Worm (Caenorhabditis elegans) whole organism, midembryonic: ENCODE measurements around the gene acr-20.

Experiments used
- T22C8.4 ChIP-seq: fragments of 200-800 bp; sonication (Bioruptor generic); IDR thresholded peaks from 2 replicates; pipeline ENCODE4 v1.3.6; 2022; ENCODE audit warnings: missing genetic modification characterization, missing compliant biosample characterization
- cog-1 ChIP-seq: sonication (generic microtip); optimal IDR thresholded peaks from 2 replicates; lab custom pipeline; 2016; ENCODE audit warnings: missing genetic modification characterization, missing compliant biosample characterization
- flt-1 ChIP-seq: fragments of 200-800 bp; sonication (Bioruptor generic); IDR thresholded peaks from 2 replicates; pipeline ENCODE4 v1.3.6; 2022; ENCODE audit warnings: missing genetic modification characterization, missing compliant biosample characterization
- klf-2 ChIP-seq: fragments of 200-800 bp; sonication (Bioruptor generic); conservative IDR thresholded peaks from 2 replicates; pipeline ENCODE4 v1.3.6; 2022; ENCODE audit warnings: missing genetic modification reagents, missing genetic modification characterization, missing compliant biosample characterization
- med-1 ChIP-seq: sonication (generic microtip); optimal IDR thresholded peaks from 2 replicates; lab custom pipeline; 2017; ENCODE audit warnings: missing genetic modification characterization, mild to moderate bottlenecking, missing compliant biosample characterization, antibody characterized with exemption, missing genetic modification reagents; ENCODE audit not compliant: insufficient read depth
- ref-1 ChIP-seq: fragments of 200-800 bp; sonication (Bioruptor generic); conservative IDR thresholded peaks from 2 replicates; pipeline ENCODE4 v1.3.6; 2022; ENCODE audit warnings: missing genetic modification reagents, missing genetic modification characterization, missing compliant biosample characterization
- tab-1 ChIP-seq: fragments of 200-800 bp; sonication (Bioruptor generic); IDR thresholded peaks from 2 replicates; pipeline ENCODE4 v1.3.6; 2022; ENCODE audit warnings: missing genetic modification characterization, missing compliant biosample characterization
- ztf-23 ChIP-seq: fragments of 200-800 bp; sonication (Bioruptor generic); IDR thresholded peaks from 2 replicates; pipeline ENCODE4 v1.3.6; 2022; ENCODE audit warnings: missing genetic modification reagents, missing genetic modification characterization, missing compliant biosample characterization
- ztf-29 ChIP-seq: fragments of 200-800 bp; sonication (Bioruptor generic); IDR thresholded peaks from 2 replicates; pipeline ENCODE4 v1.3.6; 2022; ENCODE audit warnings: missing genetic modification reagents, missing genetic modification characterization, missing compliant biosample characterization

acr-20 gene

ce11 chrII:14383644-14384043, 5.9 kb upstream of the acr-20 start, which contains the start of gene mes-2:
TSS of gene mes-2 (plus strand) at chrII:14383973.
- TF ChIP-seq med-1 (GFP tag; lab: Kevin White, UChicago) (no peak), ztf-29 (GFP tag; lab: Robert Waterston, UW) (no peak), flt-1 (GFP tag; lab: Robert Waterston, UW) (peak; percentile 74; the same call in 1 of the 2 replicates), cog-1 (tag; lab: Kevin White, UChicago) (no peak), T22C8.4 (GFP tag; lab: Robert Waterston, UW) (no peak), tab-1 (no peak), ref-1 (GFP tag; lab: Robert Waterston, UW) (no peak), klf-2 (GFP tag; lab: Robert Waterston, UW) (no peak), ztf-23 (GFP tag; lab: Robert Waterston, UW) (peak; percentile 47; the same call in 1 of the 2 replicates)

DNA sequence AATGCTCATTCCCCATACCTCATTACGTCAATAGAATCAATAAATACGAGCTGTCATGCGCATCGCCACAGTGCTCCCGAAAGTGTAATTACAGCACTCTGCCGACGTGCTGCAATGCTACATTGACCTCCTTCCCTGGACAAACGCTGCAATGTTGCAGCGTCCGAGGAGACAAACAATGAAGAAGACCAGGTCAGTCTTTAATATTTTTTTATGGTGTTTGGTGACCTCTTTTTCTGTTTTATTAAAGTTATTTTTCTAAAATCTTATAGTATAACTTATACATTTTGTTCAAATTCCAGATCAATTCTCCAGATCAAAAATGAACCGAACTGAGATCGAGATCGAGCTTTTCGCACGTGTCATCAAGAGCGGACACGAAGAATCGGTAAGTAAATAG, 3.8 kb upstream of the acr-20 start, which contains the start of gene sdz-26:
Gene sdz-26 (plus strand): TSS at position 301 of the 400 bp plus-strand sequence.
- no peak for TF ChIP-seq ref-1 (GFP tag; lab: Robert Waterston, UW)
- no peak for TF ChIP-seq flt-1 (GFP tag; lab: Robert Waterston, UW)
- TF ChIP-seq med-1 (GFP tag; lab: Kevin White, UChicago) = no peak
- TF ChIP-seq T22C8.4 (GFP tag; lab: Robert Waterston, UW) = no peak
- TF ChIP-seq cog-1 (tag; lab: Kevin White, UChicago) = no peak
- TF ChIP-seq ztf-29 (GFP tag; lab: Robert Waterston, UW) = no peak
- TF ChIP-seq tab-1 = no peak
- no peak for TF ChIP-seq klf-2 (GFP tag; lab: Robert Waterston, UW)
- TF ChIP-seq ztf-23 (GFP tag; lab: Robert Waterston, UW) = no peak

DNA sequence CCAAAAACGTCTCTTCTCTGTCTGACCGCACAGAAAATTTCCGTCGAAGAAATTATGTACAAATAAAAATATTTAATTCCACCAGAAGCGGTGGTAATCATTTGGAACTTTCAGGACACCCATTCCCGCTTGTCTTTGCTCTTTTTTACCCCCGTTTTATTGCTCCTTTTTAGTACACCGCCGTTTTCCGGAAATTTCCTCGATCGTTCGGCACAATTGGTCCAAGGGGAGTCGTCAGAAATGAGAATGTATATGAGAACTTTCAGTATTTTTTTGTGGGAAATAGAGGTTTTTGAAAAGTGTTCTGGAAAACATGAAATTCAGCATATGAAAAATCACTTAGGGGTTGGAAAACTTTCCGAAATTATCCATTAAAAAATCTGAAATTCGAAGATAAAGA, 3.1 kb upstream of the acr-20 start:
- TF ChIP-seq ztf-23 (GFP tag; lab: Robert Waterston, UW) (no peak), med-1 (GFP tag; lab: Kevin White, UChicago) (no peak), T22C8.4 (GFP tag; lab: Robert Waterston, UW) (no peak), cog-1 (tag; lab: Kevin White, UChicago) (no peak), flt-1 (GFP tag; lab: Robert Waterston, UW) (no peak), klf-2 (GFP tag; lab: Robert Waterston, UW) (no peak), tab-1 (no peak), ztf-29 (GFP tag; lab: Robert Waterston, UW) (no peak), ref-1 (GFP tag; lab: Robert Waterston, UW) (no peak)

DNA sequence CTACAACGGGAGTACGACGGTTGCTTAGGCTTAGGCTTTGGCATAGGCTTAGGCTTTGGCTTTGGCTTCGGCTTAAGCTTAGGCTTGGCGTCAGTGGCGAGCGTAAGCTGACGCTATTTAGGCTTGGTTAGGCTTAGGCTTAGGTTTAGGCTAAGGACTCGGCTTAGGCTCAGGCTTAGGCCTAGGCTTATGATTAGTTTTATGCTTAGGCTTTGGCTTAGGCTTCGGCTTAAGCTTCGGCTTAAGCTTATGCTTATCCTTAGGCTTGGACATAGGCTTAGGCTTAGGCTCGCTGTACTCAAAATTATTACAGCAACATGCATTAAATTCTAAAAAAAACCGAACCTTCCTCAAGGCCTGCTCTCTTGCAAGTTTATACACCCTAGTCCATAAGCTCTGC, 3.1 kb downstream of the acr-20 start:
- TF ChIP-seq T22C8.4 (GFP tag; lab: Robert Waterston, UW) = no peak
- no peak for TF ChIP-seq klf-2 (GFP tag; lab: Robert Waterston, UW)
- TF ChIP-seq med-1 (GFP tag; lab: Kevin White, UChicago) = no peak
- no peak for TF ChIP-seq tab-1
- TF ChIP-seq flt-1 (GFP tag; lab: Robert Waterston, UW) = no peak
- TF ChIP-seq ref-1 (GFP tag; lab: Robert Waterston, UW) = no peak
- TF ChIP-seq cog-1 (tag; lab: Kevin White, UChicago) = no peak
- peak; percentile 19; the same call in 1 of the 2 replicates for TF ChIP-seq ztf-29 (GFP tag; lab: Robert Waterston, UW)
- TF ChIP-seq ztf-23 (GFP tag; lab: Robert Waterston, UW) = no peak

DNA sequence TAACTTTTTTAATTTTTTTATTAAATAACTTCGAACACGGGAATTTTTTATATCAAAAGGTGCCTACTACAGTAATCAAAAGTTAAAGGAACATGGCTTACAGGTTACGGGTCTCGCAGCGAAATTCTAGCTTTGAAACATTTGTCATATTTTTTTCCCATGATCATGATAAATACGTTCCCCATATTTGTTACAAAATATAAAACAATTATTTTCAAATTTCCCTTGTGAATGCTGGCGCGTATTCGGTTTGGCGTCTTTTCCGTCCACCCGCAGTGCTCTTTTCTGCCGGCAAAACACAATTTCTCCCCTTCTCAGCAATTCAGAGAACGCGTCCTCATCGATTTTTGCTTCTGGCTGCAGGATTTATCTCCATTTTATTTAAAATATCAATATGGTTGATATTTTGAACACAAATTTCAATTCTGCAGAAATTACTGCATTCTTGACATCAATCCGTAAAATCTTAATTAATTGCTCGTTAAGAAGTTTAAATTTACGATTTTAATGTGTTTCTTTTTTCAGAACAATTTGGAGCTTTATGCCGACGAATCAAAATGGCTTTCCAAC, 12.4 kb downstream of the acr-20 start, which contains the start of gene imb-2:
Gene imb-2 (plus strand): TSS at position 520 of the 570 bp plus-strand sequence.
- no peak for TF ChIP-seq med-1 (GFP tag; lab: Kevin White, UChicago)
- no peak for TF ChIP-seq ztf-23 (GFP tag; lab: Robert Waterston, UW)
- TF ChIP-seq flt-1 (GFP tag; lab: Robert Waterston, UW) = no peak
- no peak for TF ChIP-seq cog-1 (tag; lab: Kevin White, UChicago)
- TF ChIP-seq ztf-29 (GFP tag; lab: Robert Waterston, UW) = no peak
- no peak for TF ChIP-seq tab-1
- TF ChIP-seq ref-1 (GFP tag; lab: Robert Waterston, UW) = no peak
- TF ChIP-seq T22C8.4 (GFP tag; lab: Robert Waterston, UW) = no peak
- TF ChIP-seq klf-2 (GFP tag; lab: Robert Waterston, UW) = no peak

DNA sequence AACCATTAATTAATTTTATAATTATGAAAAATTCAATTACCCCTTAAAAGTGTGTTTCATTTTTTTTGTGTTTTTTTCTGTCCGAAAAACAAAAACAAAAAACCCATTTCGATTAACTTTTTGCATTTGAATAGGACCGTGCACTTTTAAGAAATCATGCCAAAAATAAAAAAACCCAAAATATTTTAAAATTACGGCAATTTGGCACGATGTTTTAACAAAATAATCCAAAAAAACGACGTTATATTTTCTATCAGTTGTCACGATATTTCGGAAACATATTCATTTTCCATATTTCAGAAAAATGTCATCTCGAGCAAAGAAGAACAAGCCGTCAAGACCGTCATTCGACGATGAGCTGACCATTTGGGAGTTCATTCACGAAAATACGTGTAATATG, 16.0 kb downstream of the acr-20 start, which contains the start of gene tebp-1:
Gene tebp-1 (plus strand): TSS at position 301 of the 400 bp plus-strand sequence.
- TF ChIP-seq klf-2 (GFP tag; lab: Robert Waterston, UW) = no peak
- no peak for TF ChIP-seq ztf-23 (GFP tag; lab: Robert Waterston, UW)
- TF ChIP-seq ztf-29 (GFP tag; lab: Robert Waterston, UW) = no peak
- no peak for TF ChIP-seq ref-1 (GFP tag; lab: Robert Waterston, UW)
- no peak for TF ChIP-seq tab-1
- no peak for TF ChIP-seq cog-1 (tag; lab: Kevin White, UChicago)
- no peak for TF ChIP-seq T22C8.4 (GFP tag; lab: Robert Waterston, UW)
- no peak for TF ChIP-seq med-1 (GFP tag; lab: Kevin White, UChicago)
- TF ChIP-seq flt-1 (GFP tag; lab: Robert Waterston, UW) = no peak

DNA sequence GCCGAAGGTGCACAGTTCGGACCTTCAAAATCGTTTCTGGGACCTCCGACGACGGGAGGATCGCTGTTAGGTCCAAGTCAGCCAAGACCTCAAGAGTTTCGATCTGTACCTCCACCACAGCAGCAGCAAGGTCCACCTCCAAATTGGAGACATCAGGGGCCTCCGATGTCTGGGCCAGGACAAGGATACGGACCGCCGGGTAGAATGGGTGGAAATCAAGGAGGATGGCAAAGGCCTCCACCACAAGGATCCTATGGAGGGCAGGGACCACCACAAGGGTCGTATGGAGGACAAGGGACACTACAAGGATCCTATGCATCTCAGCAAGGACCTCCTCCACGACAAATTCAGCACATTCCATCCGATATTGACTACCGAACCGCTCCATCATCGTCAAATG, 17.0 kb downstream of the acr-20 start:
- no peak for TF ChIP-seq ztf-23 (GFP tag; lab: Robert Waterston, UW)
- TF ChIP-seq flt-1 (GFP tag; lab: Robert Waterston, UW) = 0 out of 2 replicates have a peak, but pooled peaks have one; percentile 19
- TF ChIP-seq T22C8.4 (GFP tag; lab: Robert Waterston, UW) = no peak

DNA sequence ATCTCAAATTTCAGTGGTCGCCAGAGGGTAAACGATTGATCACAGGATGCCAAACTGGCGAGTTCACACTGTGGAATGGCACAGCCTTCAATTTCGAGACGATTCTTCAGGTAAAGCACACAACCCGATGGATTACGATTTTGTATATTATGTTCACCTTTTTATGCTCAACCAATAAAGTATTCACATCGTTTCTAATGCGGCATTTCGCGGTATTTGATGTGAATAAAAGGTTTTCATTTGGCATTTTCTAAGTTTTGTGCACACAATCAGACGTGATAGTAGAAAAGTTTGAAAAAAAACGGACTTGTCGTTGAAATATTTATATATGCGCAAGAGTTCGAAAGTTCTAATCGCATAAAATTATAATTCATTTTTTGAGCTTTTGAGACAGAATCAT, 18.7 kb downstream of the acr-20 start:
- TF ChIP-seq klf-2 (GFP tag; lab: Robert Waterston, UW) (no peak), tab-1 (no peak), T22C8.4 (GFP tag; lab: Robert Waterston, UW) (no peak), med-1 (GFP tag; lab: Kevin White, UChicago) (no peak), ztf-23 (GFP tag; lab: Robert Waterston, UW) (no peak), cog-1 (tag; lab: Kevin White, UChicago) (no peak), ref-1 (GFP tag; lab: Robert Waterston, UW) (no peak)

DNA sequence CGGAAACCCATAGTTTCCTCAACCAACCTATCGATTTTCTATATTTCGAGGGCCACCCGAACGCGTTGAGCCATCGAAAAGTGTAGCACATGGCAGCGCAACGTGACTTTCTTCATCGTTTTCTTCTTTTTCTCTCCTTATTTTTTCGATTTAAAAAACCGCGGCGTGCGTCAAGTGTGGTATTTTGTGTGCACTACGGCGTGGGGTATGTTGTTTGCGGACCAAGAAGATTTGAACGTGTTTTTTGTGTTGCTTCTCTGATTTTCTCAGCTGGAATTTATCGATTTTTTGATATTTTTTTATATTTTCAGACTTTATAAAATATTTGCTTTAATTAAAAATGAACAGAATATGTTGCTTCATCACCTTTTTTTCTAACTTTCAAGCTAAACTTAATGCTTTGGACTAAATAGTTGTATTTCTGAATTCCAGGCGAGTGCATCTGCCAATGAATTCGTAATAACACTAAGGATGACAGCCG, 19.7 kb downstream of the acr-20 start, which contains the start of the genes agl-1 and pfs-2:
Gene agl-1 (minus strand): TSS at position 178 of the 481 bp plus-strand sequence.
Gene pfs-2 (plus strand): TSS at position 431 of the 481 bp plus-strand sequence.
- no peak for TF ChIP-seq med-1 (GFP tag; lab: Kevin White, UChicago)
- peak; percentile 49 for TF ChIP-seq cog-1 (tag; lab: Kevin White, UChicago)
- no peak for TF ChIP-seq klf-2 (GFP tag; lab: Robert Waterston, UW)
- TF ChIP-seq T22C8.4 (GFP tag; lab: Robert Waterston, UW) = peak; percentile 56; the same call in 1 of the 2 replicates
- TF ChIP-seq ztf-23 (GFP tag; lab: Robert Waterston, UW) = peak; percentile 52; the same call in 1 of the 2 replicates
- no peak for TF ChIP-seq ztf-29 (GFP tag; lab: Robert Waterston, UW)
- TF ChIP-seq flt-1 (GFP tag; lab: Robert Waterston, UW) = peak; percentile 65; the same call in 1 of the 2 replicates
